Fruit fly (Drosophila melanogaster): ENCODE results near the gene AsnS.
A peak's percentile ranks its signal among the peaks of the same experiment; 100 is the strongest.

Gene AsnS

dm6 chr3L:21172527-21173253 lies at the start of gene AsnS, which contains the start of gene chb (continued):
- peak; percentile 96 for TF ChIP-seq CG15269 (tag; optimal IDR thresholded peaks at IDR 0.05)
- peak; percentile 94 for TF ChIP-seq fd96Cb (tag; optimal IDR thresholded peaks at IDR 0.05)
- TF ChIP-seq CG7963 (GFP tag; IDR thresholded peaks at IDR 0.05; ENCODE audit: partially characterized antibody) = no peak
- TF ChIP-seq CG2678 (tag; optimal IDR thresholded peaks at IDR 0.05) = peak; percentile 95
- TF ChIP-seq CG6683 (GFP tag; optimal IDR thresholded peaks at IDR 0.05) = peak; percentile 75
- peak; percentile 59 for TF ChIP-seq CG8290 (GFP tag; optimal IDR thresholded peaks at IDR 0.05)
- TF ChIP-seq CG8290 (tag; optimal IDR thresholded peaks at IDR 0.05) = peak in 1 of 2 experiments; percentile 84
- peak; percentile 95 for TF ChIP-seq Ada2b (GFP tag; IDR thresholded peaks at IDR 0.05)
- peak; percentile 32 for TF ChIP-seq Mad (GFP tag; optimal IDR thresholded peaks at IDR 0.05)
- peak; percentile 88 for TF ChIP-seq CG10979 (tag; optimal IDR thresholded peaks at IDR 0.05)
- no peak for TF ChIP-seq sc (optimal IDR thresholded peaks at IDR 0.05)
- TF ChIP-seq sc (GFP tag; optimal IDR thresholded peaks at IDR 0.05) = peak; percentile 62
- peak; percentile 80 for TF ChIP-seq CG32767 (GFP tag; IDR thresholded peaks at IDR 0.05)
- TF ChIP-seq corto (GFP tag; optimal IDR thresholded peaks at IDR 0.05) = peak; percentile 48
- TF ChIP-seq CG3065 (GFP tag; optimal IDR thresholded peaks at IDR 0.05) = no peak
- peak; percentile 77 for TF ChIP-seq CG17612 (GFP tag; IDR thresholded peaks at IDR 0.05)
- TF ChIP-seq Hmr (GFP tag; optimal IDR thresholded peaks at IDR 0.05) = peak; percentile 88
- TF ChIP-seq CG8281 (tag; optimal IDR thresholded peaks at IDR 0.05) = peak; percentile 74
- peak; percentile 87 for TF ChIP-seq CrebB (tag; optimal IDR thresholded peaks at IDR 0.05)
- TF ChIP-seq CG12155 (GFP tag; optimal IDR thresholded peaks at IDR 0.05) = peak; percentile 86
- peak; percentile 91 for TF ChIP-seq ase (GFP tag; IDR thresholded peaks at IDR 0.05)
- TF ChIP-seq ssp (GFP tag; IDR thresholded peaks at IDR 0.05) = peak; percentile 79
- peak; percentile 20 for TF ChIP-seq CG9876 (GFP tag; optimal IDR thresholded peaks at IDR 0.05)
- peak; percentile 87 for TF ChIP-seq CG11247 (GFP tag; IDR thresholded peaks at IDR 0.05)
- TF ChIP-seq unc-4 (GFP tag; IDR thresholded peaks at IDR 0.05; ENCODE audit: partially characterized antibody) = no peak
- no peak for TF ChIP-seq CG3163 (GFP tag; optimal IDR thresholded peaks at IDR 0.05)
- TF ChIP-seq CG9215 (GFP tag; IDR thresholded peaks at IDR 0.05) = peak; percentile 80
- TF ChIP-seq Gug (GFP tag; IDR thresholded peaks at IDR 0.05) = peak; percentile 61; the same call in 3 of the 4 replicates
- peak; percentile 67; the same call in 2 of the 3 replicates for TF ChIP-seq jigr1 (GFP tag; IDR thresholded peaks at IDR 0.05)
- no peak for TF ChIP-seq nerfin-2 (GFP tag; IDR thresholded peaks at IDR 0.05; ENCODE audit: partially characterized antibody)
- peak; percentile 41 for TF ChIP-seq CG7786 (GFP tag; optimal IDR thresholded peaks at IDR 0.05)
- TF ChIP-seq grn (GFP tag; optimal IDR thresholded peaks at IDR 0.05) = peak; percentile 6
- TF ChIP-seq CG2120 (GFP tag; optimal IDR thresholded peaks at IDR 0.05) = peak; percentile 93
- peak; percentile 59; the same call in 1 of the 3 replicates for TF ChIP-seq z (GFP tag; IDR thresholded peaks at IDR 0.05)
- peak; percentile 93 for TF ChIP-seq Xrp1 (GFP tag; IDR thresholded peaks at IDR 0.05)
- TF ChIP-seq Dll (GFP tag; IDR thresholded peaks at IDR 0.05; ENCODE audit: partially characterized antibody) = no peak
- peak; percentile 92 for TF ChIP-seq CG17361 (GFP tag; IDR thresholded peaks at IDR 0.05)
- TF ChIP-seq bsh (GFP tag; optimal IDR thresholded peaks at IDR 0.05) = peak in 1 of 2 experiments; percentile 93
- TF ChIP-seq CG10431 (GFP tag; optimal IDR thresholded peaks at IDR 0.05) = no peak
- no peak for TF ChIP-seq Dref (GFP tag; IDR thresholded peaks at IDR 0.05)
- no peak for TF ChIP-seq sna (GFP tag; IDR thresholded peaks at IDR 0.05; ENCODE audit: partially characterized antibody)
- TF ChIP-seq CG5180 (GFP tag; optimal IDR thresholded peaks at IDR 0.05) = peak; percentile 15
- peak in 1 of 2 experiments; percentile 68 for TF ChIP-seq Dfd (GFP tag; optimal IDR thresholded peaks at IDR 0.05)
- peak; percentile 7 for TF ChIP-seq fd64A (GFP tag; optimal IDR thresholded peaks at IDR 0.05)
- TF ChIP-seq Dip3 (GFP tag; optimal IDR thresholded peaks at IDR 0.05) = peak; percentile 69
- no peak for TF ChIP-seq Tbp (GFP tag; optimal IDR thresholded peaks at IDR 0.05)
- peak; percentile 86 for TF ChIP-seq CG6854 (GFP tag; optimal IDR thresholded peaks at IDR 0.05)
- TF ChIP-seq Eip74EF (GFP tag; optimal IDR thresholded peaks at IDR 0.05) = peak in 1 of 2 experiments; percentile 85
- peak; percentile 57 for TF ChIP-seq Dad (GFP tag; optimal IDR thresholded peaks at IDR 0.05)
